Worm (Caenorhabditis elegans) whole organism, L3 larva: Measurements from ENCODE around the gene R11A8.1.

Experiments
- ama-1 ChIP-seq: fragments of 150-350 bp; optimal IDR thresholded peaks from 2 replicates; lab custom pipeline; 2018
- ceh-9 ChIP-seq: sonication (generic microtip); optimal IDR thresholded peaks from 2 replicates; lab custom pipeline; 2018; ENCODE audit warnings: missing biosample characterization, missing genetic modification characterization
- mdl-1 ChIP-seq: fragments of 150-350 bp; optimal IDR thresholded peaks from 2 replicates; lab custom pipeline; 2014; ENCODE audit warnings: missing biosample characterization, missing genetic modification characterization

ce11 chrIV:10344621-10345020 lies 12.4 kb downstream of the R11A8.1 start:
- TF ChIP-seq ceh-9 (tag; lab: Kevin White, UChicago): no peak
- TF ChIP-seq ama-1 (lab: Kevin White, UChicago): no peak
- TF ChIP-seq mdl-1 (tag; lab: Kevin White, UChicago): no peak
